Worm (Caenorhabditis elegans) whole organism, L3 larva: ENCODE data around the gene ZK596.3.

ENCODE experiments used
- R02D3.7 ChIP-seq: fragments of 150-350 bp; optimal IDR thresholded peaks from 2 replicates; lab custom pipeline; 2014; ENCODE audit warnings: missing biosample characterization, missing genetic modification characterization
- aly-2 ChIP-seq: fragments of 150-350 bp; optimal IDR thresholded peaks from 2 replicates; lab custom pipeline; 2014; ENCODE audit warnings: missing biosample characterization, missing genetic modification characterization
- ama-1 ChIP-seq: fragments of 150-350 bp; optimal IDR thresholded peaks from 2 replicates; lab custom pipeline; 2018
- ceh-16 ChIP-seq: sonication (generic microtip); optimal IDR thresholded peaks from 2 replicates; lab custom pipeline; 2017; ENCODE audit warnings: missing biosample characterization, missing genetic modification characterization
- ceh-28 ChIP-seq: fragments of 150-350 bp; optimal IDR thresholded peaks from 2 replicates; lab custom pipeline; 2014; ENCODE audit warnings: missing biosample characterization, missing genetic modification reagents, missing genetic modification characterization
- ceh-82 ChIP-seq: fragments of 150-350 bp; optimal IDR thresholded peaks from 2 replicates; lab custom pipeline; 2014; ENCODE audit warnings: missing biosample characterization, missing genetic modification characterization
- ceh-9 ChIP-seq: sonication (generic microtip); optimal IDR thresholded peaks from 2 replicates; lab custom pipeline; 2018; ENCODE audit warnings: missing biosample characterization, missing genetic modification characterization
- daf-12 ChIP-seq: fragments of 150-350 bp; optimal IDR thresholded peaks from 2 replicates; lab custom pipeline; 2014; ENCODE audit warnings: missing biosample characterization, missing genetic modification reagents, missing genetic modification characterization
- egl-27 ChIP-seq: sonication (generic microtip); optimal IDR thresholded peaks from 4 replicates; lab custom pipeline; 2017; ENCODE audit warnings: missing biosample characterization, missing genetic modification reagents, missing genetic modification characterization
- egl-5 ChIP-seq: fragments of 150-350 bp; optimal IDR thresholded peaks from 2 replicates; lab custom pipeline; 2017; ENCODE audit warnings: missing biosample characterization, missing genetic modification reagents, missing genetic modification characterization, inconsistent platforms
- elt-1 ChIP-seq: fragments of 150-350 bp; optimal IDR thresholded peaks from 2 replicates; lab custom pipeline; 2014; ENCODE audit warnings: missing biosample characterization, missing genetic modification characterization
- elt-2 ChIP-seq: sonication (generic microtip); optimal IDR thresholded peaks from 2 replicates; lab custom pipeline; 2016; ENCODE audit warnings: missing genetic modification reagents, mild to moderate bottlenecking, missing genetic modification characterization, missing compliant biosample characterization
- elt-3 ChIP-seq, 3 experiments: fragments of 150-350 bp in 1 of 3; sonication (generic microtip) in 2 of 3; optimal IDR thresholded peaks; 2 replicates in 2 of 3; 4 replicates in 1 of 3; lab custom pipeline; 2014 to 2017; ENCODE audit warnings: missing biosample characterization in 3 of 3, missing genetic modification characterization in 3 of 3
- fkh-10 ChIP-seq: sonication (generic microtip); optimal IDR thresholded peaks from 2 replicates; lab custom pipeline; 2017; ENCODE audit warnings: missing biosample characterization, missing genetic modification reagents, missing genetic modification characterization
- fkh-2 ChIP-seq: fragments of 150-350 bp; optimal IDR thresholded peaks from 2 replicates; lab custom pipeline; 2014; ENCODE audit warnings: missing biosample characterization, missing genetic modification reagents, missing genetic modification characterization
- fos-1 ChIP-seq: fragments of 150-350 bp; optimal IDR thresholded peaks from 2 replicates; lab custom pipeline; 2014; ENCODE audit warnings: missing biosample characterization, missing genetic modification characterization
- hmg-11 ChIP-seq: sonication (generic microtip); optimal IDR thresholded peaks from 2 replicates; lab custom pipeline; 2016; ENCODE audit warnings: missing genetic modification characterization, missing compliant biosample characterization
- jun-1 ChIP-seq: fragments of 150-350 bp; optimal IDR thresholded peaks from 2 replicates; lab custom pipeline; 2014; ENCODE audit warnings: missing biosample characterization, missing genetic modification reagents, missing genetic modification characterization
- lin-15B ChIP-seq: fragments of 150-350 bp; optimal IDR thresholded peaks from 2 replicates; lab custom pipeline; 2014; ENCODE audit warnings: missing biosample characterization, missing genetic modification characterization
- lin-39 ChIP-seq: fragments of 150-350 bp; optimal IDR thresholded peaks from 2 replicates; lab custom pipeline; 2018; ENCODE audit warnings: missing biosample characterization, missing genetic modification reagents, missing genetic modification characterization
- lsy-12 ChIP-seq: sonication (generic microtip); optimal IDR thresholded peaks from 2 replicates; lab custom pipeline; 2016; ENCODE audit warnings: mild to moderate bottlenecking, missing genetic modification characterization, missing compliant biosample characterization
- mdl-1 ChIP-seq: fragments of 150-350 bp; optimal IDR thresholded peaks from 2 replicates; lab custom pipeline; 2014; ENCODE audit warnings: missing biosample characterization, missing genetic modification characterization
- mml-1 ChIP-seq: fragments of 150-350 bp; sonication (generic microtip); optimal IDR thresholded peaks from 3 replicates; lab custom pipeline; 2014; ENCODE audit warnings: missing biosample characterization, missing genetic modification characterization
- nfya-1 ChIP-seq: sonication (generic microtip); optimal IDR thresholded peaks from 2 replicates; lab custom pipeline; 2017; ENCODE audit warnings: missing genetic modification characterization, mild to moderate bottlenecking, missing compliant biosample characterization, antibody characterized with exemption, moderate library complexity; ENCODE audit not compliant: insufficient read depth
- nhr-11 ChIP-seq: fragments of 150-350 bp; optimal IDR thresholded peaks from 2 replicates; lab custom pipeline; 2014; ENCODE audit warnings: missing biosample characterization, missing genetic modification characterization
- nhr-12 ChIP-seq: fragments of 150-350 bp; optimal IDR thresholded peaks from 2 replicates; lab custom pipeline; 2014; ENCODE audit warnings: missing biosample characterization, missing genetic modification characterization
- nhr-23 ChIP-seq: fragments of 150-350 bp; optimal IDR thresholded peaks from 2 replicates; lab custom pipeline; 2014; ENCODE audit warnings: missing biosample characterization, missing genetic modification reagents, missing genetic modification characterization
- nhr-25 ChIP-seq: sonication (generic microtip); optimal IDR thresholded peaks from 2 replicates; lab custom pipeline; 2017; ENCODE audit warnings: missing biosample characterization, missing genetic modification characterization
- nhr-28 ChIP-seq: fragments of 150-350 bp; optimal IDR thresholded peaks from 2 replicates; lab custom pipeline; 2014; ENCODE audit warnings: missing biosample characterization, missing genetic modification characterization
- nhr-43 ChIP-seq: sonication (generic microtip); optimal IDR thresholded peaks from 2 replicates; lab custom pipeline; 2016; ENCODE audit warnings: mild to moderate bottlenecking, missing genetic modification characterization, missing compliant biosample characterization; ENCODE audit not compliant: poor library complexity, severe bottlenecking
- nhr-67 ChIP-seq: fragments of 150-350 bp; optimal IDR thresholded peaks from 2 replicates; lab custom pipeline; 2014; ENCODE audit warnings: missing biosample characterization, missing genetic modification characterization
- nhr-76 ChIP-seq: fragments of 150-350 bp; sonication (generic microtip); optimal IDR thresholded peaks from 5 replicates; lab custom pipeline; 2014; ENCODE audit warnings: missing biosample characterization, missing genetic modification characterization
- nhr-77 ChIP-seq: fragments of 150-350 bp; optimal IDR thresholded peaks from 2 replicates; lab custom pipeline; 2014; ENCODE audit warnings: missing biosample characterization, missing genetic modification characterization
- pha-4 ChIP-seq: fragments of 150-350 bp; optimal IDR thresholded peaks from 2 replicates; lab custom pipeline; 2014; ENCODE audit warnings: missing biosample characterization, missing genetic modification reagents, missing genetic modification characterization
- pqm-1 ChIP-seq: fragments of 150-350 bp; optimal IDR thresholded peaks from 2 replicates; lab custom pipeline; 2017; ENCODE audit warnings: missing biosample characterization, missing genetic modification characterization, inconsistent platforms
- sea-2 ChIP-seq: fragments of 150-350 bp; sonication (generic microtip); optimal IDR thresholded peaks from 4 replicates; lab custom pipeline; 2014; ENCODE audit warnings: missing biosample characterization, missing genetic modification reagents, missing genetic modification characterization
- skn-1 ChIP-seq: fragments of 150-350 bp; optimal IDR thresholded peaks from 2 replicates; lab custom pipeline; 2014; ENCODE audit warnings: missing biosample characterization, missing genetic modification characterization
- snpc-4 ChIP-seq: fragments of 150-350 bp; optimal IDR thresholded peaks from 2 replicates; lab custom pipeline; 2014; ENCODE audit warnings: missing biosample characterization, missing genetic modification characterization
- unc-39 ChIP-seq: sonication (generic microtip); optimal IDR thresholded peaks from 4 replicates; lab custom pipeline; 2017; ENCODE audit warnings: missing biosample characterization, missing genetic modification characterization
- unc-62 ChIP-seq: fragments of 150-350 bp; sonication (generic microtip); optimal IDR thresholded peaks from 4 replicates; lab custom pipeline; 2014; ENCODE audit warnings: missing biosample characterization, missing genetic modification reagents, missing genetic modification characterization
- zag-1 ChIP-seq: fragments of 150-350 bp; optimal IDR thresholded peaks from 2 replicates; lab custom pipeline; 2014; ENCODE audit warnings: missing biosample characterization, missing genetic modification characterization
- ztf-11 ChIP-seq: fragments of 150-350 bp; optimal IDR thresholded peaks from 2 replicates; lab custom pipeline; 2014; ENCODE audit warnings: missing biosample characterization, missing genetic modification characterization
- ztf-4 ChIP-seq: fragments of 150-350 bp; optimal IDR thresholded peaks from 2 replicates; lab custom pipeline; 2014; ENCODE audit warnings: missing biosample characterization, missing genetic modification characterization

Gene ZK596.3

ce11 chrIV:10933062-10933552 is 28.9 kb upstream of the ZK596.3 start, which contains the start of the genes dnc-1 and lsm-7:
dnc-1 (minus strand) TSS chrIV:10933203.
lsm-7 (plus strand) TSS chrIV:10933502.
- TF ChIP-seq egl-5 (tag; lab: Kevin White, UChicago) (no peak), mml-1 (tag; lab: Kevin White, UChicago) (no peak), fkh-10 (GFP tag; lab: Kevin White, UChicago) (peak; percentile 57), nhr-67 (tag; lab: Kevin White, UChicago) (no peak), pha-4 (peak; percentile 88), hmg-11 (peak; percentile 63), nhr-77 (tag; lab: Kevin White, UChicago) (no peak), snpc-4 (tag; lab: Kevin White, UChicago) (peak; percentile 79), lsy-12 (peak; percentile 23), jun-1 (peak; percentile 39), nfya-1 (tag; lab: Kevin White, UChicago) (peak; percentile 87), nhr-25 (tag; lab: Kevin White, UChicago) (peak; percentile 35), lin-15B (tag; lab: Kevin White, UChicago) (peak; percentile 68), ceh-28 (peak; percentile 77), lin-39 (peak; percentile 72), ceh-82 (tag; lab: Kevin White, UChicago) (peak; percentile 7), skn-1 (tag; lab: Kevin White, UChicago) (peak; percentile 65), unc-62 (GFP tag; lab: Kevin White, UChicago) (no peak), elt-2 (tag; lab: Kevin White, UChicago) (peak; percentile 28), ceh-16 (no peak), elt-1 (tag; lab: Kevin White, UChicago) (peak; percentile 46), ztf-11 (tag; lab: Kevin White, UChicago) (no peak), R02D3.7 (tag; lab: Kevin White, UChicago) (peak; percentile 34), pqm-1 (tag; lab: Kevin White, UChicago) (peak; percentile 16), nhr-43 (tag; lab: Kevin White, UChicago) (peak; percentile 18), nhr-23 (tag; lab: Kevin White, UChicago) (peak; percentile 49)

DNA sequence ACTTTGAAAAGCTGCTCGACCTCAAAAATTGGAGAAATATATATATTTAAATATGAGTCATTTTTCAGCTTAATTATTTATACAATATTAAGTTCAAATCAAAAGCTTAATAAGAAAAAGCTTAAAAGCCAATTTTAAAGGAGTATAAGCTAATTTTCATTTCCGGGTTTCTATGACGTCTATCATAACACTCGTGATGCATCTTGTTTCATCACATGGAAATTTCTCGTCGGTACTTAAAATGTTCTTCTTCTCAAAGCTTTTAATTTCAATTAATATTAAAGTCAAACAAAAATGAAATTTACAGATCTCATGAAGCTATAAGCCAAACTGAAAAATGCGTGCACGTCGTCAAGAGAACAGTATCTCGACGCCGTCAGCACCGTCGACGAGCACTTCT is 15.6 kb upstream of the ZK596.3 start, which contains the start of gene rbr-2:
TSS of gene rbr-2 (plus strand) at position 301 of the 400 bp plus-strand sequence.
- no peak for TF ChIP-seq daf-12 (tag; lab: Kevin White, UChicago)
- no peak for TF ChIP-seq unc-39 (tag; lab: Kevin White, UChicago)
- TF ChIP-seq fkh-2 (tag; lab: Kevin White, UChicago), result no peak
- TF ChIP-seq sea-2 (GFP tag; lab: Kevin White, UChicago), result no peak
- TF ChIP-seq elt-1 (tag; lab: Kevin White, UChicago), result no peak
- TF ChIP-seq mdl-1, result no peak
- TF ChIP-seq snpc-4 (tag; lab: Kevin White, UChicago), result no peak
- TF ChIP-seq nhr-43 (tag; lab: Kevin White, UChicago), result no peak
- TF ChIP-seq, all 47 proteins: peak for 0

DNA sequence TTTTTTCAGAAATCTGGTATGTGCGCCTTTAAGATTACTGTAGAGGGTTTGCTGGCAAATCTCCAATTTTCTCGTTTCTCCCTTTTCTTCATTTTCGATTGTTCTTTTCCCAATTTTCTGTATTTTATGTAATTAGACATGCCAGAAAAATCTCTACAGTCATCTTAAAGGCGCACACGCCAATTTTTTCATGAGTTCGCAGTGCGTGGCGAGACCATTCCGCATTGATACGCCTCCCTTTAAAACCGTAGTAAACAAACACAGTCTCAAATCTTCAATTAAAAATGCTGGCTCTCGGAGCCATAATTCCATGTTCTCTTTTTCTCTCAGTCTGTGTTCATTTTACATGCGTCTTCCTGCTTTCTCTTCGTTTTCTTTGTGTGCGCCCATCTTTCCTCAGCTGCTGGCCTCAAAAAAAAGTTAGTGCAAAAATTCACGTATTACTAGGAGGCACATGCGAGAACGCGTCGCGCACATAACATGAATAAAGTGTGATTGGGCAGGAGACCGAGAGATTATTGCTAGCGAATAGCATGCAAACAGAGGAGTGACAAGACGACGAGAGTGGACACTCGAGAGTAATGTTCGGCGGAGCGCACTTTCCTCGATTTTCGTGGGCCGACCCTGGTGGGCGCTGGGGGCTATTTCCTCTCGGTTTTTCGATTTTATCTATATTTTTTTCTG is 14.8 kb upstream of the ZK596.3 start:
- TF ChIP-seq snpc-4 (tag; lab: Kevin White, UChicago), result peak; percentile 70
- TF ChIP-seq nhr-77 (tag; lab: Kevin White, UChicago), result no peak
- TF ChIP-seq ceh-82 (tag; lab: Kevin White, UChicago), result no peak
- peak; percentile 85 for TF ChIP-seq egl-5 (tag; lab: Kevin White, UChicago)
- TF ChIP-seq nhr-43 (tag; lab: Kevin White, UChicago), result peak; percentile 2
- no peak for TF ChIP-seq zag-1 (tag; lab: Kevin White, UChicago)
- TF ChIP-seq hmg-11, result peak; percentile 90
- TF ChIP-seq egl-27, result no peak
- TF ChIP-seq nhr-23 (tag; lab: Kevin White, UChicago), result peak; percentile 56
- TF ChIP-seq mml-1 (tag; lab: Kevin White, UChicago), result no peak
- peak; percentile 8 for TF ChIP-seq ceh-28
- no peak for TF ChIP-seq aly-2
- peak; percentile 51 for TF ChIP-seq nhr-11 (tag; lab: Kevin White, UChicago)
- TF ChIP-seq unc-39 (tag; lab: Kevin White, UChicago), result no peak
- peak; percentile 20 for TF ChIP-seq pqm-1 (tag; lab: Kevin White, UChicago)
- TF ChIP-seq ceh-9, result no peak
- TF ChIP-seq elt-3 (tag; optimal IDR thresholded peaks at IDR 0.05; lab: Kevin White, UChicago), result no peak
- TF ChIP-seq nhr-12 (tag; lab: Kevin White, UChicago), result no peak
- TF ChIP-seq R02D3.7 (tag; lab: Kevin White, UChicago), result peak; percentile 17
- TF ChIP-seq unc-62 (GFP tag; lab: Kevin White, UChicago), result no peak
- TF ChIP-seq pha-4, result peak; percentile 73
- TF ChIP-seq nhr-67 (tag; lab: Kevin White, UChicago), result no peak
- TF ChIP-seq sea-2 (GFP tag; lab: Kevin White, UChicago), result no peak
- no peak for TF ChIP-seq fos-1 (tag; lab: Kevin White, UChicago)
- TF ChIP-seq lin-39, result peak; percentile 78
- peak; percentile 60 for TF ChIP-seq ama-1 (lab: Kevin White, UChicago)
- TF ChIP-seq mdl-1, result peak; percentile 65
- TF ChIP-seq nhr-28 (tag; lab: Kevin White, UChicago), result no peak
- TF ChIP-seq nhr-76, result no peak
- no peak for TF ChIP-seq ceh-16
- TF ChIP-seq nhr-25 (tag; lab: Kevin White, UChicago), result peak; percentile 81
- TF ChIP-seq skn-1 (tag; lab: Kevin White, UChicago), result peak; percentile 38
- TF ChIP-seq elt-1 (tag; lab: Kevin White, UChicago), result peak; percentile 66
- TF ChIP-seq ztf-4 (tag; lab: Kevin White, UChicago), result no peak
- TF ChIP-seq fkh-2 (tag; lab: Kevin White, UChicago), result no peak
